Worm (Caenorhabditis elegans): ENCODE measurements around the gene cest-34.

DNA sequence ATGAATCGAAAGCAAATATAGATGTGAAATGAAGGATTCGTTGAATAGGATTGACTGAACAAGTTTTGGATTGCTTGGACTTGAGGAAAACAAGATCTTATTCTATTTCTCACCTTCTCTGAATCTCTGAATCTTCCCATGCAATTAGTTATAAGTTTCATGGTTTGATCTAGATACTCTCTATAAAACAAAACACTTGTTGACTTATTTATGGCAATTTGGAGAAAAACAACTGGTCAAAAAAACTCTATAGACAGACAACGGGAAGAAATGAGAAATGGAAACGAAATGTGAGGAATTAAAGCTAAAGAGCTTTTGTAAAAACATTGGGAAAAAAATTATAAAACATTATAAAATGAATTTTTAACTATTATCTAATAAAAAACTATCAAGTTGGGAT, 18.1 kb downstream of the cest-34 start, which contains the start of gene W02F12.8:
- TF ChIP-seq daf-12 (tag; optimal IDR thresholded peaks at IDR 0.05) (no peak), unc-62 (GFP tag; optimal IDR thresholded peaks at IDR 0.05) (no peak), pqm-1 (tag; optimal IDR thresholded peaks at IDR 0.05) (no peak), ceh-82 (tag; optimal IDR thresholded peaks at IDR 0.05) (no peak), jun-1 (tag; optimal IDR thresholded peaks at IDR 0.05) (no peak), fkh-10 (GFP tag; optimal IDR thresholded peaks at IDR 0.05) (no peak), nhr-11 (tag; optimal IDR thresholded peaks at IDR 0.05) (no peak), egl-5 (tag; optimal IDR thresholded peaks at IDR 0.05) (no peak), elt-2 (tag; optimal IDR thresholded peaks at IDR 0.05) (no peak), nhr-23 (tag; optimal IDR thresholded peaks at IDR 0.05) (no peak), nhr-12 (tag; optimal IDR thresholded peaks at IDR 0.05) (no peak), snpc-4 (tag; optimal IDR thresholded peaks at IDR 0.05) (no peak), R02D3.7 (tag; optimal IDR thresholded peaks at IDR 0.05) (no peak)
